Worm (Caenorhabditis elegans) whole organism, mixed stage, embryonic: Measurements from ENCODE around the gene zmp-4.

ENCODE experiments used
- cnd-1 ChIP-seq: fragments of 200-800 bp; sonication (Bioruptor generic); optimal IDR thresholded peaks from 2 replicates; lab custom pipeline; 2018; ENCODE audit warnings: mild to moderate bottlenecking, missing genetic modification characterization, missing compliant biosample characterization
- lsy-2 ChIP-seq: fragments of 150-350 bp; optimal IDR thresholded peaks from 2 replicates; lab custom pipeline; 2014; ENCODE audit warnings: missing biosample characterization, missing genetic modification characterization
- pha-4 ChIP-seq: fragments of 150-350 bp; optimal IDR thresholded peaks from 2 replicates; lab custom pipeline; 2018; ENCODE audit warnings: missing biosample characterization, missing genetic modification reagents, missing genetic modification characterization
- snpc-4 ChIP-seq: fragments of 150-350 bp; optimal IDR thresholded peaks from 2 replicates; lab custom pipeline; 2014; ENCODE audit warnings: missing biosample characterization, missing genetic modification characterization

DNA sequence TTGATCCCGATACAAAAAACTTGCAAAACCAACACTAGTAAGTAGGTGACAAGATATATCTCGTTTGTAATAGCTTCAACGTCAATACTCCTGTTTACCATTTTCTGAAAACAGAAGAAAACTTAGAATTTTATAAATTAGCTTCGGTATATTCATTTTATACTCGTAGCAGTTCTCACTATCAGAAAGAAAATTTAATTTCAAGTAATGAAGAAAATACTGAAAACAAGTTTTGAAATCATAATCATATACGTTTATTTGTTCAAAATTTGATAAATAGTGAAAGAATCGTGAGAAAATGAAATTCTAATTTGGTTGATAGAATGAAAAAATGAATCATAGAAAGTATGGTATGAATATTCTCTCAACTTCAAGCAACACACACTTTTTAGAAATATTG lies 33.2 kb upstream of the zmp-4 start, which contains the start of gene C30G7.5:
- TF ChIP-seq cnd-1 (tag; lab: Kevin White, UChicago) (no peak), lsy-2 (tag; lab: Kevin White, UChicago) (no peak), snpc-4 (tag; lab: Kevin White, UChicago) (no peak), pha-4 (tag; lab: Kevin White, UChicago) (no peak)
